Worm (Caenorhabditis elegans) whole organism, young adult: ENCODE data around the gene perm-5.

Experiments used
- F22D6.2 ChIP-seq: sonication (generic microtip); optimal IDR thresholded peaks from 2 replicates; lab custom pipeline; 2016; ENCODE audit warnings: mild to moderate bottlenecking, missing genetic modification characterization, missing compliant biosample characterization
- ceh-91 ChIP-seq: fragments of 200-800 bp; sonication (Bioruptor generic); IDR thresholded peaks from 2 replicates; pipeline ENCODE4 v1.3.6; 2022; ENCODE audit warnings: missing genetic modification reagents, missing genetic modification characterization, missing compliant biosample characterization
- dpff-1 ChIP-seq: sonication (generic microtip); optimal IDR thresholded peaks from 2 replicates; lab custom pipeline; 2017; ENCODE audit warnings: mild to moderate bottlenecking, missing genetic modification characterization, missing compliant biosample characterization

- no peak for TF ChIP-seq F22D6.2 (tag; lab: Kevin White, UChicago)
- no peak for TF ChIP-seq ceh-91
- TF ChIP-seq dpff-1: no peak
Observed at ce11 chrIV:5752704-5753103, 49.4 kb upstream of the perm-5 start.
